Fruit fly (Drosophila melanogaster) whole organism, wandering third instar larva: ENCODE measurements around the gene Anp.

Experiments used
- Abd-B ChIP-seq: fragments of >200 bp; optimal IDR thresholded peaks from 2 replicates; lab custom pipeline; 2017; ENCODE audit warnings: missing biosample characterization, missing genetic modification characterization
- CG9705 ChIP-seq: fragments of 200-800 bp; sonication (Bioruptor generic); optimal IDR thresholded peaks from 2 replicates; lab custom pipeline; 2018; ENCODE audit warnings: missing biosample characterization, mild to moderate bottlenecking, missing genetic modification characterization
- CrebA ChIP-seq: fragments of 200-800 bp; sonication (Bioruptor generic); optimal IDR thresholded peaks from 2 replicates; lab custom pipeline; 2016; ENCODE audit warnings: missing biosample characterization, mild to moderate bottlenecking, missing genetic modification characterization, borderline replicate concordance
- Dif ChIP-seq: fragments of 200-275, 200-300 bp; sonication (Bioruptor generic); optimal IDR thresholded peaks from 2 replicates; lab custom pipeline; 2018; ENCODE audit warnings: missing biosample characterization, missing genetic modification characterization; ENCODE audit not compliant: partially characterized antibody
- GATAd ChIP-seq: sonication (Bioruptor generic); optimal IDR thresholded peaks from 2 replicates; lab custom pipeline; 2016; ENCODE audit warnings: missing biosample characterization, missing genetic modification characterization
- Hnf4 ChIP-seq: fragments of 200-800 bp; sonication (Bioruptor generic); optimal IDR thresholded peaks from 2 replicates; lab custom pipeline; 2016; ENCODE audit warnings: missing biosample characterization, mild to moderate bottlenecking, missing genetic modification characterization
- Hr83 ChIP-seq: fragments of 200-300 bp; sonication (Bioruptor generic); optimal IDR thresholded peaks from 2 replicates; lab custom pipeline; 2016; ENCODE audit warnings: missing biosample characterization, mild to moderate bottlenecking, missing genetic modification characterization, moderate library complexity; ENCODE audit not compliant: poor library complexity, severe bottlenecking
- Jra ChIP-seq: sonication (Bioruptor generic); optimal IDR thresholded peaks from 2 replicates; lab custom pipeline; 2016; ENCODE audit warnings: missing biosample characterization, missing genetic modification characterization
- Mio ChIP-seq: sonication (Bioruptor generic); optimal IDR thresholded peaks from 2 replicates; lab custom pipeline; 2016; ENCODE audit warnings: missing biosample characterization, missing genetic modification characterization
- Myc ChIP-seq: fragments of >200 bp; optimal IDR thresholded peaks from 2 replicates; lab custom pipeline; 2017
- OdsH ChIP-seq: fragments of 200-800 bp; sonication (Bioruptor generic); optimal IDR thresholded peaks from 2 replicates; lab custom pipeline; 2016; ENCODE audit warnings: missing biosample characterization, mild to moderate bottlenecking, missing genetic modification characterization
- Rel ChIP-seq, 2 experiments: fragments of 200-800 bp; sonication (Bioruptor generic) in 1 of 2; optimal IDR thresholded peaks; 2 replicates in 1 of 2; 3 replicates in 1 of 2; lab custom pipeline; 2016 to 2019; ENCODE audit warnings: mild to moderate bottlenecking in 2 of 2, missing biosample characterization in 2 of 2, missing genetic modification characterization in 2 of 2, moderate library complexity in 1 of 2
- Vsx2 ChIP-seq: fragments of 200-300, 225-300 bp; sonication (Bioruptor generic); optimal IDR thresholded peaks from 2 replicates; lab custom pipeline; 2018; ENCODE audit warnings: missing biosample characterization, missing genetic modification characterization; ENCODE audit not compliant: partially characterized antibody
- br ChIP-seq: fragments of 200-800 bp; sonication (Bioruptor generic); optimal IDR thresholded peaks from 2 replicates; lab custom pipeline; 2016; ENCODE audit warnings: missing biosample characterization, missing genetic modification characterization
- brk ChIP-seq: fragments of 200-800 bp; sonication (Bioruptor generic); optimal IDR thresholded peaks from 2 replicates; lab custom pipeline; 2016; ENCODE audit warnings: missing biosample characterization, mild to moderate bottlenecking, missing genetic modification characterization
- dl ChIP-seq, 2 experiments: fragments of 175-275, 200-275 bp in 1 of 2; fragments of 200-275 bp in 1 of 2; sonication (Bioruptor generic); optimal IDR thresholded peaks; lab custom pipeline; 2018; ENCODE audit warnings: mild to moderate bottlenecking in 2 of 2, missing biosample characterization in 2 of 2, missing genetic modification characterization in 2 of 2, moderate library complexity in 2 of 2; ENCODE audit not compliant: partially characterized antibody in 2 of 2, insufficient read depth in 1 of 2
- dmrt93B ChIP-seq: fragments of 200-800 bp; sonication (Bioruptor generic); optimal IDR thresholded peaks from 2 replicates; lab custom pipeline; 2018; ENCODE audit warnings: missing biosample characterization, mild to moderate bottlenecking, missing genetic modification characterization
- dsf ChIP-seq: sonication (Bioruptor generic); optimal IDR thresholded peaks from 2 replicates; lab custom pipeline; 2016; ENCODE audit warnings: missing biosample characterization, missing genetic modification characterization, borderline replicate concordance
- ey ChIP-seq: fragments of 200-800 bp; sonication (Bioruptor generic); optimal IDR thresholded peaks from 2 replicates; lab custom pipeline; 2016; ENCODE audit warnings: missing biosample characterization, missing genetic modification characterization
- fru ChIP-seq: fragments of 200-800 bp; sonication (Bioruptor generic); optimal IDR thresholded peaks from 3 replicates; lab custom pipeline; 2016; ENCODE audit warnings: missing biosample characterization, mild to moderate bottlenecking, missing genetic modification characterization
- h ChIP-seq: fragments of 200-800 bp; sonication (Bioruptor generic); optimal IDR thresholded peaks from 3 replicates; lab custom pipeline; 2016; ENCODE audit warnings: missing biosample characterization, mild to moderate bottlenecking, missing genetic modification characterization
- jim ChIP-seq: fragments of 175-275, 200-325 bp; sonication (Bioruptor generic); optimal IDR thresholded peaks from 2 replicates; lab custom pipeline; 2016; ENCODE audit warnings: missing biosample characterization, mild to moderate bottlenecking, missing genetic modification characterization
- lola ChIP-seq: fragments of >200 bp; optimal IDR thresholded peaks from 2 replicates; lab custom pipeline; 2017; ENCODE audit warnings: missing biosample characterization, missing genetic modification characterization
- pan ChIP-seq: fragments of >200 bp; optimal IDR thresholded peaks from 2 replicates; lab custom pipeline; 2017
- psq ChIP-seq: fragments of 200-800 bp; sonication (Bioruptor generic); optimal IDR thresholded peaks from 3 replicates; lab custom pipeline; 2017; ENCODE audit warnings: missing biosample characterization, mild to moderate bottlenecking, missing genetic modification characterization, moderate library complexity
- rgr ChIP-seq: fragments of 200-800 bp; sonication (Bioruptor generic); optimal IDR thresholded peaks from 3 replicates; lab custom pipeline; 2016; ENCODE audit warnings: missing biosample characterization, mild to moderate bottlenecking, missing genetic modification characterization
- sage ChIP-seq: fragments of 200-800 bp; sonication (Bioruptor generic); optimal IDR thresholded peaks from 2 replicates; lab custom pipeline; 2016; ENCODE audit warnings: missing biosample characterization, mild to moderate bottlenecking, missing genetic modification characterization
- sv ChIP-seq: fragments of 200-800 bp; sonication (Bioruptor generic); optimal IDR thresholded peaks from 3 replicates; lab custom pipeline; 2016; ENCODE audit warnings: missing biosample characterization, missing genetic modification characterization
- tai ChIP-seq: sonication (Bioruptor generic); optimal IDR thresholded peaks from 2 replicates; lab custom pipeline; 2016; ENCODE audit warnings: missing biosample characterization, missing genetic modification characterization
- usp ChIP-seq: fragments of >200 bp; optimal IDR thresholded peaks from 2 replicates; lab custom pipeline; 2017; ENCODE audit warnings: missing biosample characterization, missing genetic modification characterization
- woc ChIP-seq: sonication (Bioruptor generic); optimal IDR thresholded peaks from 2 replicates; lab custom pipeline; 2016; ENCODE audit warnings: missing biosample characterization, mild to moderate bottlenecking, missing genetic modification characterization

Gene Anp

DNA sequence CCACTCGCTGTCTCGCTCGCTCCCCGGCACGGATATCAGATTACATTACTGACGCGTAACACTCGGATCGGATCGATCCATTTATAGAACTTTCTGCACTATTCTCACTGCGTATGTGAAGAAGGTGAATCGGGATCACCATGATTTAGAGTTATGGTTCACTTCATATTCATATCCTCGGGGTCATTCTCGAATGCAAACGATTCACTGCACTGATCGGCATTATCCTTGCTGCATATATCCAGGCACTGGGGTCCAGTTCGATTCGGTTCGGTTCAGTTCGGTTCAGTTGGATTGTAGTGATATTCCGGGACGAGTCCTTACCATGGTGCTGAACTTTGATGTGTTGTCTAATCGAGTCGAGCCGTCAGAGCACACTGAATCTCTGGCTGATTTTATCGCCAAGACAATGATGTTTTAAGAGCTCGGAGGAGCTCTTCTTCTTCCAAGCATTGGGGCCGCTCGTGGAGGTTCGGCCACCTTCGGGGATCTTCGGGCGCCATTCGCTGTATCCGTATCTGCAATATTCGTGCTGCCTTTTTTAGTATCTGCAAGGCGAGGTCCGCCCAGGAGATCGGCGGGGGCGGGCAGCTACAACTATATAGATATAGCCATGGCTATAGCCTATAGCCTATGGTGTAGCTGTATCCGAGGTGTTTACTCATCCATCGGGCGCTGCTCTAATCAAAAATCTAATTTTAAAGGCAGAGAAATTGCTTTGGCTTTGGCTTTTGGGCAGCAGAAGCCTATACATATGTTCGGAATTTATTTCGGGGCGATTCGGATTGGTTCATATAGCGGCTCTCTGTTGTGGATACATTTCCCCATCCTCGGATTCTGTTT is 35.4 kb upstream of the Anp start, which contains the start of gene Mlc2:
Gene Mlc2, minus strand, starts transcription at position 392 of the 843 bp plus-strand sequence.
- TF ChIP-seq dsf (GFP tag; lab: Kevin White, UChicago) = no peak
- no peak for TF ChIP-seq fru (GFP tag; lab: Kevin White, UChicago)
- TF ChIP-seq, all 38 proteins: peak for 0

DNA sequence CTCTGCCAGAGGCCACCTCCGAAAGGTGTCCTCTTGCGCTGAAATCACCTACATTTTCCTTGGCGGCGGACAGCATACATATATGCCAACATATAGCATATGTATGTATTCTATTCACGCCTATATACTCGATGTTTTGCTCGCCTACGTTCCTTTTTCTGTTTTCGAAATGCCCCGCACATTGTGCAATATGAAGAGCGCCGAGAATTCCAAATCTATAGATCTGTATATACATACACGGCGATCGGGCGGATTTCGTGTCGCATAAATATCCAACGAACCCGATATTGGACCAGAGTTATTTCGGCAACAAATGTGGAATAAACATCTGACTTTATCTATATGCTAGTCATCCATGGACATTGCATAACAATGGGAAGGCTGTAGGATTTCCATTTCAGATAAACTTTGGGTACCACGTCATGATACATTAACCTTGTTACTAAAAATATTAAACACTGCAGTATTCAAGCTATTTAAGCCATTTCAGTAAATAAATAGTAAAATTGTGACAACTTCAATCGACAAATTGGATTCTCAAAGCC is 34.6 kb upstream of the Anp start:
- TF ChIP-seq Vsx2 (no peak), dmrt93B (GFP tag; lab: Kevin White, UChicago) (no peak), Dif (no peak), dl (GFP tag; optimal IDR thresholded peaks at IDR 0.05; lab: Kevin White, UChicago; ENCODE audit: insufficient read depth in 1 of 2, partially characterized antibody in 2 of 2) (no peak), psq (GFP tag; lab: Kevin White, UChicago) (no peak), Hr83 (no peak), sv (GFP tag; lab: Kevin White, UChicago) (no peak), ey (GFP tag; lab: Kevin White, UChicago) (no peak), OdsH (GFP tag; lab: Kevin White, UChicago) (no peak), jim (GFP tag; lab: Kevin White, UChicago) (no peak), rgr (GFP tag; lab: Kevin White, UChicago) (no peak), Myc (lab: Kevin White, UChicago) (no peak), Jra (GFP tag; lab: Kevin White, UChicago) (no peak), GATAd (GFP tag; lab: Kevin White, UChicago) (no peak), Rel (GFP tag; optimal IDR thresholded peaks at IDR 0.05; lab: Kevin White, UChicago) (no peak), Rel (tag; optimal IDR thresholded peaks at IDR 0.05; lab: Kevin White, UChicago) (no peak), h (no peak), br (GFP tag; lab: Kevin White, UChicago) (no peak)

DNA sequence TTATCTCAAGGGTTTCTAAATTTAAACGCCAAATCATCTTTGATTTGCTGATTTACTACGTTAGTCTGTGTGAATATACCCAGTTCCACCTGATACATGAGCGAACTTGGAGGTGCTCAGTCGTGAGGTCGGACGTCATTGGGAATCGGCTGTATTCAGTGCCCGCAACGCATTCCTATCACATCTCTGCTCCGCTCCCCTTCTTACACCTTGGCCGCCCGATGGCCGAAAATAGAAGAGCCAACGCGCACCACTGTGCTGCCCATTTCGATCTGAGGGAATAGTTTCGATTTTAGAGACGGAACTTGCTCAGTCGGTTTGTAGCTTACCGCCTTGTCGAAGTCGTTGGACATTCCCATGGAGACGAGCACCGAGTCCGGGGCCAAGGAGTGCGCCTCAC is 33.4 kb upstream of the Anp start:
- TF ChIP-seq Jra (GFP tag; lab: Kevin White, UChicago) (no peak), lola (GFP tag; lab: Kevin White, UChicago) (no peak), CG9705 (GFP tag; lab: Kevin White, UChicago) (no peak), Vsx2 (no peak), br (GFP tag; lab: Kevin White, UChicago) (no peak), CrebA (GFP tag; lab: Kevin White, UChicago) (no peak), jim (GFP tag; lab: Kevin White, UChicago) (no peak), dmrt93B (GFP tag; lab: Kevin White, UChicago) (no peak), woc (GFP tag; lab: Kevin White, UChicago) (no peak), Dif (no peak), Myc (lab: Kevin White, UChicago) (no peak), ey (GFP tag; lab: Kevin White, UChicago) (no peak), brk (GFP tag; lab: Kevin White, UChicago) (no peak), pan (lab: Kevin White, UChicago) (no peak)

DNA sequence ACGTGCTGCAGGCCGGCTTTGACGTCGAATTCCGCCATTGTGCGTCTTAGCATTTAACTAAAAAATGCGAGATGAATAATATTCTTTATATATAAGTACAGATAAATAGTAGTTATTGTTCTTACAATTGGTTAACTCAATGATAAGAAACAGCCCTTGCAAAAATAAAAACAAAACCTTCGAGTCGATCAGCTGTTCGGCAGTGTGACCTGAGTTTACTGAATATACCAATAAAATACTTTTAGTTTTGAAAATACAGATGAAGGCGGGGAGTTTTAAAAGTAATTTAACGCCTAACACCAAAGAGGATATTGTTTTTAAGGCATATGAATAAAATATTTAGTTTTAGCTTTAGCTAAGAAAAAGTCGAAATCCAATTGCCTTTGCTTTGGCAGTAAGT is 32.3 kb upstream of the Anp start, which contains the start of the genes CG1983 and CG15530:
Gene CG1983, minus strand, starts transcription at position 207 of the 400 bp plus-strand sequence.
Gene CG15530, plus strand, starts transcription at position 384 of the 400 bp plus-strand sequence.
- no peak for TF ChIP-seq CG9705 (GFP tag; lab: Kevin White, UChicago)
- no peak for TF ChIP-seq tai
- no peak for TF ChIP-seq fru (GFP tag; lab: Kevin White, UChicago)

DNA sequence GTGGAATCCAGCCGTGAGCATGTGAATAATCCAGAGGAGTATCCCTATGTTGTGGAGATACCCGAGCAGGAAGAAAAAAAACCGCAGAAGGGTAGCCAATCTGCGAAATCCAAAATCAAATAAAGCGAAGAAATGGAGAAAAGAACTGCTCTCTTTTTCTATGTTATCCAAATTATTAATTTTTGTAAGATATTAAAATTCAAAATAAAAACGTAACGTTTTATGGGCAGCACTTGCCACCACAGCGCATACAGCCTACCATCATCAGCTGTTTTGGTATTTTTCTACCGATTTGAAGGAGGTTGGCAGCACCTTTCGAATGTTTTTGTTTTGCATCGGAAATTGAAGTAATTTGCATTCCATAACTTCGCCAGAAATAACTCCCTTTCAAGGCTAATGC is 29.8 kb upstream of the Anp start, which contains the start of gene Bet5:
Gene Bet5, plus strand, starts transcription at position 299 of the 400 bp plus-strand sequence.
- TF ChIP-seq woc (GFP tag; lab: Kevin White, UChicago) = no peak
- TF ChIP-seq h = no peak
- no peak for TF ChIP-seq Mio (GFP tag; lab: Kevin White, UChicago)
- TF ChIP-seq OdsH (GFP tag; lab: Kevin White, UChicago) = no peak
- no peak for TF ChIP-seq tai
- no peak for TF ChIP-seq Vsx2
- TF ChIP-seq fru (GFP tag; lab: Kevin White, UChicago) = no peak
- no peak for TF ChIP-seq CG9705 (GFP tag; lab: Kevin White, UChicago)
- no peak for TF ChIP-seq Jra (GFP tag; lab: Kevin White, UChicago)
- no peak for TF ChIP-seq dsf (GFP tag; lab: Kevin White, UChicago)
- no peak for TF ChIP-seq Abd-B
- no peak for TF ChIP-seq Hnf4 (GFP tag; lab: Kevin White, UChicago)
- no peak for TF ChIP-seq usp (GFP tag; lab: Kevin White, UChicago)
- no peak for TF ChIP-seq sv (GFP tag; lab: Kevin White, UChicago)
- TF ChIP-seq psq (GFP tag; lab: Kevin White, UChicago) = no peak
- no peak for TF ChIP-seq dl (GFP tag; optimal IDR thresholded peaks at IDR 0.05; lab: Kevin White, UChicago; ENCODE audit: insufficient read depth in 1 of 2, partially characterized antibody in 2 of 2)
- no peak for TF ChIP-seq GATAd (GFP tag; lab: Kevin White, UChicago)
- TF ChIP-seq sage (GFP tag; lab: Kevin White, UChicago) = no peak
